Worm (Caenorhabditis elegans): ENCODE data around the gene gmn-1.
A peak's percentile ranks its signal among the peaks of the same experiment; 100 is the strongest.

Gene gmn-1

DNA sequence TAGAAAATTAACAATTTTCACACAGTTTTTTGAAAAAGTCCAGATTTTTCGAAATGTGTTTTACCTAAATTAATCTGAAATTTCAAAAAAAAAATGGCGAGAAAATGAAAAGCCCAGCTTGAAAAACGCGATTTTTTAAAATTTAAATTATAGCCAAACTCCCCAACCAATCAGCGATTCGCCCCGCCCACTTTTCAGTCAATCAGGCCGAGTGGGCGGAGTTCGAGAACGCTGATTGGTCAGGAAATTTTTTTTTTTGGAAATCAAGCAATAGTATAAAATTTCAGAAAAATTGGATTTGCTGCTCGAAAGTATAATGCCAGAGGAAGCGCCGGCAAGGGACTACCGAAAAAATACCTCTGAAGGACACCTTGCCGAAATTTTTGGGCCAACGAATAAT is 6.4 kb upstream of the gmn-1 start:
- TF ChIP-seq W03F9.2 (tag; optimal IDR thresholded peaks at IDR 0.05) (no peak), him-1 (tag; optimal IDR thresholded peaks at IDR 0.05) (no peak), dao-5 (tag; optimal IDR thresholded peaks at IDR 0.05) (no peak)

DNA sequence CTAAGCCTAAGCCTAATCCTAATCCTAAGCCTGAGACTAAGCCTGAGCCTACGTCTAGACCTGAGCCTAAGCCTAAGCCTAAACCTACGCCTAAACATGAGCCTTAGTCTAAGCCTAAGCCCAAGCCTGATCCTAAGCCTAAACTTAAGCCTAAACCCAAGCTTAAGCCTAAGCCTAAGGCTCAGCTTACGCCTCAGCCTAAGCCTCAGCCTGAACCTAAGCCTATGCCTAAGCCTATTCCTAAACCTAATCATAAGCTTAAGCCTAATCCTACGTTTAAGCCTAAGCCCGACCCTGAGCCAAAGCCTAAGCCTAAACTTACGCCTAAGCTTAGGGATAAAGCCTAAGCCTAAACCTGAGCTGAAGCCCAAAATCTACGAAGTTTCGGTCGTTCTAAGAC is 5.1 kb upstream of the gmn-1 start:
- no peak for TF ChIP-seq dao-5 (tag; optimal IDR thresholded peaks at IDR 0.05)
- no peak for TF ChIP-seq him-1 (tag; optimal IDR thresholded peaks at IDR 0.05)
- no peak for TF ChIP-seq W03F9.2 (tag; optimal IDR thresholded peaks at IDR 0.05)

DNA sequence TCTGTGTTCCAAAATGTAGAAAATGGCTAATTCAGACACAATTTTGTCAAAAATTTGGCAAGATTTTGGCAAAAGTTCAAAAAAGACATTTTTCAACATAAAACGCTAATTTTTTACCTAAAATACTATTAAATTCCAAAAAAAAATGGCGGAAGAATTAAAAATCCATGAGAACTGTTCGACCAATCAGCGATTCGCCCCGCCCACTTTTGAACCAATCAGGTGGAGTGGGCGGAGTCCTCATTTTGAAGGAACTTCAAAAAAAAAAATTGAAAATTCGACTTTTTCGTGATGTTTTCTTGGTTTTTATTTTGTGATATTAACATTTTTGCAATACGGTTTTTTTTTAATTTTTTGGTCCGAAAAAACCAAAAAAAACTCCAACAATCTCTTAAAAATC is 2.8 kb upstream of the gmn-1 start:
- TF ChIP-seq W03F9.2 (tag; optimal IDR thresholded peaks at IDR 0.05) (no peak), him-1 (tag; optimal IDR thresholded peaks at IDR 0.05) (no peak), dao-5 (tag; optimal IDR thresholded peaks at IDR 0.05) (no peak)

DNA sequence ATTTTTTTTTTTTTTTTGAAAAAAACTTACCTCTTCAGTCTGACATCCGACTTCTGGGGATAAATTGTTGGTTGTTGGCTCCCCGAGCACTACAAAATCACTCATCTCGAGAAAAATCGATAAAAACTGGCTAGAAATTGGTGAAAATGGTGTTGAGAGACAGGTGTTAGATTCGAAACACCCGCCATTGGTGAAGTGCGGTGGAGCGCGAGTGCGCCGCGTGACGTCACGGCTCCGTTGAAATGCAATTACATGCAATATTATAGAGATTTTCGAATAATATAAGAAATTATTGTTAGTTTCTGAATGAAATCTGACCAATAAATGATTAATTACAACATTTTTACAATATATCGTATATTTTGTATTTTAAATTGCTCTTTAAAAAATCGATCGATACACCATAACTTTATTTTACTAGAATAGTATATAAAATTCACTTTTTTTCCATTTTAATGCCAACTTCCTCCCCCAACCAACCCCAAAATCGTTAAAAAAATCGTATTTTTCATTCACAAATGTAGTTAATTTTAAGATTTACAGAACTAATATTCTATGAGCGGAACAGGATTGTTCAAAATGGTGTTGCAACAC is 1.1 kb upstream of the gmn-1 start, which contains the start of the genes Y75B8A.18 and Y75B8A.19:
Y75B8A.18 (minus strand) TSS at position 142 of the 594 bp plus-strand sequence.
Y75B8A.19 (plus strand) TSS at position 544 of the 594 bp plus-strand sequence.
- TF ChIP-seq him-1 (tag; optimal IDR thresholded peaks at IDR 0.05) = no peak
- TF ChIP-seq dao-5 (tag; optimal IDR thresholded peaks at IDR 0.05) = no peak
- TF ChIP-seq W03F9.2 (tag; optimal IDR thresholded peaks at IDR 0.05) = peak; percentile 31

DNA sequence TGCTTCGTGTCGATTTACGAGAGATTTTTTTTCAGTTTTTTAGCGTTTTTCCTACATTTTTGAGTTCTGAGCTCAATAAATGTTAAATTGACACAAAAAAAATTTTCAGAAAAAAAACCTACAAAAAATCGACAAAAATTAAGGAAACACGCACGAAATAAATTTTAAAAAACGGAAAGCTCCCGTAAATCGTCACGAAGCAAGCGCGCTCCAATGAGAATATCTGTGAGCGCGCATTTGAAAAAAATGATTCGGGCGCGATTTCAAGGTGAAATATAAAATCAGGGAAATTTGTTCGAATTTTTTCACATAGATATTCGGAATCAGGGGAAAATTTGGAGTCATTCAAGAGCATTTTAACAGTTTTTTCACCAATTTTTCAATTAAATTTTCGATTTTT is 1.9 kb downstream of the gmn-1 start:
- TF ChIP-seq W03F9.2 (tag; optimal IDR thresholded peaks at IDR 0.05) (no peak), him-1 (tag; optimal IDR thresholded peaks at IDR 0.05) (no peak), dao-5 (tag; optimal IDR thresholded peaks at IDR 0.05) (no peak)

DNA sequence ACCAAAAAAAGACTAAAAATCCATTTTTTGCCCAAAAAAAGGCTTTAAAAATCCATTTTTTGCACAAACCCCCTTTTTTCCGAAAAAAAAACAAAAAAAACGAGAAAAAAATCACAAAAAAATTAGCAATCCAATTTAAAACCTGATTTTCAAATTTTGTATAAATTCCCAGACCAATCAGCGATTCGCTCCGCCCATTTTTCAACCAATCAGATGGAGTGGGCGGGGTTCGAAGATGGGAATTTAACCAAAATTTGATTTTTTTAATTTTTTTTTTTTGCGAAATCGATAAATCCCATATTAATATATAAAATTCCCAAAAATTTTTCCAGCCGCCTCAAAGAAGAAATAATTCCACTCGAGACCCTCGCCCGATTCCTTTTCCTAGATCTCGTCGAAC is 3.7 kb downstream of the gmn-1 start:
- TF ChIP-seq him-1 (tag; optimal IDR thresholded peaks at IDR 0.05) (no peak), dao-5 (tag; optimal IDR thresholded peaks at IDR 0.05) (no peak), W03F9.2 (tag; optimal IDR thresholded peaks at IDR 0.05) (no peak)

DNA sequence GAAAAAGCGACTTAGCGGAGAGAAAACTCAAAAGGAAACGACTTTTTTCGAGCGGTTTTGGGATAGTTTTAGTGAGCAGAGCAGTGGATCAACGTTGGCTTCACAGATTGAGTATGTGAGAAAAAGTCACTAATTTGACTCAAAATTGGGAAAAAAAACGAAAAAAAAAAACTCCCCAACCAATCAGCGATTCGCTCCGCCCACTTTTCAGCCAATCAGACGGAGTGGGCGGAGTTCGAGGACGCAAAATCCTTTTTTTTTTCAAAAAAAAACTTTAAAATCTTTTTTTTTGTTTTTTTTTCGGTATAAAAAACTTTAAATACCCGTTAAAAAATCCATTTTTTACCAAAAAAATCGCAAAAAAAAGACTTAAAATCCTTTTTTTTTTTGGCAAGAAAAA is 4.3 kb downstream of the gmn-1 start:
- TF ChIP-seq dao-5 (tag; optimal IDR thresholded peaks at IDR 0.05) (no peak), him-1 (tag; optimal IDR thresholded peaks at IDR 0.05) (no peak), W03F9.2 (tag; optimal IDR thresholded peaks at IDR 0.05) (no peak)

DNA sequence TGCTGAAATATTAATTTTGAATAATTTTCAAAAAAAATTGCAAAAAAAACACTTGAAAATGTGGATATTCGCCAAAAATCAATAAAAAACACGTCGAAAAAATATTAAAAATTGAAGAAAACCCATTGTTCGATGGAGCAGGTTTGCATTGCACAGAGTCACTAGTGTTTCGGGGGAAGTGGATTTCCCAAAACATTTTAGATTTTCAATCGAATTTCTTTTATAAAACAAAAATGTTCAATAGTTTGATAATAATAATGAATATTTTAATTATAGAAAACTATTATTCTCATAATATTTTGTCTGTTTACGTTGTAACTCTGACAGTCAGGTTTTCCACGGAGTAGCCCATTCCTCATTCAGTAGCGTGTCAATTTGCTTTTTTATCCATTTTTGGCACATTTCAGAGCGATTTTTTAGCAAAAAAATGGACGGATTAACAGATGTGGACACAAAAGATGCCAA is 6.5 kb downstream of the gmn-1 start, which contains the start of the genes gex-4 and gphr-1:
gex-4 (minus strand) TSS at position 2 of the 465 bp plus-strand sequence.
gphr-1 (plus strand) TSS at position 415 of the 465 bp plus-strand sequence.
- TF ChIP-seq him-1 (tag; optimal IDR thresholded peaks at IDR 0.05) (no peak), W03F9.2 (tag; optimal IDR thresholded peaks at IDR 0.05) (peak; percentile 52)

DNA sequence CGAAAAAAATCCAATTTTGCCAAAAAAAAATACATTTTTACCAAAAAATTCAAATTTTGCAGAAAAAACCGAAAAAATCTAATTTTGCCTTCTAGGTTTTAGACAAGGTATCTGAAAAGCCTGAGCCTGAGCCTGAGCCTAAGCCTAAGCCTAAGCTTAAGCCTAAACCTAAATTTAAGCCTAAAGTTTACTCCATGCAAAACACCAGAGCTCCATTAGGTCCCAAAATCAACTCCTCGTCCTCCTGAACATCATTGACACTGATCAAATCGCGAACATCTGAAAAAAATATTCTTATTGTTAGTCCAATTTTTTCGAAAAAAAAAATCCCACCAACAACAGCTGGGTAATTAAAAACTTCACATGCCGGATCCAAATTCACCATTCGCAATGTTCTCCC is 7.1 kb downstream of the gmn-1 start:
- TF ChIP-seq dao-5 (tag; optimal IDR thresholded peaks at IDR 0.05) = no peak
- no peak for TF ChIP-seq W03F9.2 (tag; optimal IDR thresholded peaks at IDR 0.05)
- no peak for TF ChIP-seq him-1 (tag; optimal IDR thresholded peaks at IDR 0.05)

DNA sequence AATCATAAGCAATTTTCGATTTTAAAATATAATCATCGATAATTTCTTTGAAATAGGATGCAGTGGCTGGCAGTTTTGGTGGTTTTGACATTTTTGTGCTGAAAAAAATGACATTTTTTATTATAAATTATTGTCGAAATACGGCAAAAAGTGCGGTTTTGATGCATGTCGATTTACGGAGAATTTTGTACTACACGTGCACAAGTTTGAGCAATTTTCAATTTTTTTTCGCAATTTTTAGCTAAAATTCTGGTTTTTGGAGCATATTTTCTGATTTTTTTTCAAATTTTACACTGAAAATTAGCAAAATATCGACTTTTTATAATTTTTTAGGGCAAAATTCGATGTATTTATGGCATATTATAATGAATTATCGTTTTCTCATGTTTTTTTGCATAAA is 9.5 kb downstream of the gmn-1 start, which contains the start of gene Y75B8A.13:
Y75B8A.13 (minus strand) TSS at position 101 of the 400 bp plus-strand sequence.
- TF ChIP-seq W03F9.2 (tag; optimal IDR thresholded peaks at IDR 0.05) = no peak

DNA sequence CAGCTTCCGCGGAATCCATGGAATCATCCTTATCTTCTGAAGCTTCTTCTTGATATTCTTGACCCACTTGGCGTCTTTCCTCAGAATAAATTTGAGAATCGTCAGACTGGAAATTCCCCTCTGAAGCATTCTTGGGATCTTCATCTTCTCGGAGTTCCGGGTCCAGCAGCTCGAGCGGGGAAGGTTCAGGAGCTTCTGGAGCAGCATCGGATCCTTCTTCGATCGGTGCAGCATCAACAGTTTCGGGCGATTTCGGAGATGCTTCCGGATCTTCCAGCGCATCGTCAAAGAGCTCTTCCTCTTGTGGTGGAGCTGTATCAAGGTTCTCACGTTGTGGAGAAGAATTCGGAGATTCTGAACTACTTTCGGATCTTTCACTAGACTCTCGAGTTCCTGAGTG is 17.6 kb downstream of the gmn-1 start:
- TF ChIP-seq him-1 (tag; optimal IDR thresholded peaks at IDR 0.05) (no peak), dao-5 (tag; optimal IDR thresholded peaks at IDR 0.05) (no peak), W03F9.2 (tag; optimal IDR thresholded peaks at IDR 0.05) (no peak)

DNA sequence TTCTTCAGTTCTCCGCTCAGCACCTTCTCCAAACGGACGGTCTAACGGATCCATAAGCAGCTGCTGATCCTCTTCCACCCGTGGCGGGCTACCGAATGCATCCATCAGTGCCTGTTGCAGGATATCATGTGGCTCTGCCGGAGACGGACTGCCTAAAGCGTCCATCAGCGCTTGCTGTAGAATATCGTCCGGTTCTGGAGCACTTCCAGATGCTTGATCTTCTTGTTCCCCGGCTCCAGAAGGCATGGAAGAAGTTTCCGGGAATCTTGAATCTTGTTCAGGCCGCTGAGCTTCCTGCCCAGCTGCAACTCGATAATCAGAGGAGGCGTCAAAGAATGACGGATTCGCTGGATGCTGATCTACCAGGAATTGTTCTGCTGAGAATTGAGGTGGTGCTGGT is 19.9 kb downstream of the gmn-1 start:
- TF ChIP-seq W03F9.2 (tag; optimal IDR thresholded peaks at IDR 0.05) = no peak
- TF ChIP-seq dao-5 (tag; optimal IDR thresholded peaks at IDR 0.05) = no peak
- TF ChIP-seq him-1 (tag; optimal IDR thresholded peaks at IDR 0.05) = no peak

DNA sequence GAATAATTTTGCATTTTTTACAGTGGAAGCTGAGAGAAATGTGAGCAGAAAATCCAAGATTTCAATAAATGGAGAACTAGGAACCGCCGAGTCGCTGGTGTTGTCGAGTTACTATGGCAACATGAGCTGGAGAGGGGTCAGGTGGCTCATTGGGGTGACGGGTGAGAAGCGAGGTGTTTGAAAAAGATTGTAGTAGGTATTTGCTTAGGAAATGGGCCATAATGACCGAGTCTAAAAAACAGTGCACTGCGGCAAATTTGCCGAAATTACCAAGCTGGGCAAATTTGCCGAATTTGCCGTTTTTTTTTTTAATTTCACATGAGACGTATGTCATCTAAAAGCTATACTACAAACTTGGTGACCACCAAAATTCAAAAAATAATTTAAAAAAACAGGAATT is 22.7 kb downstream of the gmn-1 start, which contains the start of gene osm-12:
osm-12 (minus strand) TSS at position 101 of the 400 bp plus-strand sequence.
- TF ChIP-seq him-1 (tag; optimal IDR thresholded peaks at IDR 0.05) = no peak
- TF ChIP-seq W03F9.2 (tag; optimal IDR thresholded peaks at IDR 0.05) = no peak
- TF ChIP-seq dao-5 (tag; optimal IDR thresholded peaks at IDR 0.05) = no peak

DNA sequence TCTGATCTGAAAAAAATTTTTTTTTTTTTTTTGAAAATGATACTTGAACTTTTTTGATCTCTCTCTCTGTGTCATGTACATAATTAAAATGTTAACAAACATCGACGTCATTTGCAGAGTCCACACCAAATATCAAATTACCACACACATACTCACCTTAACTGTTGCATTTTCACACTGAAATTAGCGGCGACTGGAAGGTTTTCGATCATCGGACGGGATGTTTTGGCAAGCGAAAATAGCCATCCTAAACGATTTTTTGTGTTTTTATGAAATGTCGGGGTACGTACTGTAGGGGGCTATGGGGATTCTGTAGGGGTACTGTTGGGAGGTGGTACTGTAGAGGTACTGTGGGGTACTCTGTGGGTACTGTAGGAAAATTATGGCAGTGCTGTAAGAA is 27.0 kb downstream of the gmn-1 start:
- no peak for TF ChIP-seq him-1 (tag; optimal IDR thresholded peaks at IDR 0.05)
- no peak for TF ChIP-seq dao-5 (tag; optimal IDR thresholded peaks at IDR 0.05)
- TF ChIP-seq W03F9.2 (tag; optimal IDR thresholded peaks at IDR 0.05) = no peak

DNA sequence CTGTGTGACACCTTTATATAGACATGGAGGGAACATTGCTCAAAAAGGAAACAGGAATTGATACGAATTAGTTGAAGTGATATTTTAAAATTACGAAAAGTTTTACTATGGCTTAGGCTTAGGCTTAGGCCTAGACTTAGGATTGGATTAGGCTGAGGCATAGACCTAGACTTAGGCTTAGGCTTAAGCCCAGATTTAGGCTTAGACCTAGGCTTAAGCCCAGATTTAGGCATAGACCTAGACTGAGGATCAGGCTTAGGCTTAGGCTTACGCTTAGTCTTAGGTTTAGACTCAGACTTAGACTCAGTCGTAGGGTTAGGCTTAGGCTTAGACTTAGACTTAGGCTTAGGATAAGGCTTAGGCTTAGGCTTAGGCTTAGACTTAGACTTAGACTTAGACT is 29.1 kb downstream of the gmn-1 start:
- TF ChIP-seq him-1 (tag; optimal IDR thresholded peaks at IDR 0.05) (no peak), W03F9.2 (tag; optimal IDR thresholded peaks at IDR 0.05) (no peak), dao-5 (tag; optimal IDR thresholded peaks at IDR 0.05) (no peak)

All from whole organism, L4/young adult.